Worm (Caenorhabditis elegans) whole organism, L2 larva: ENCODE data around the gene Y50D4C.12.

Source experiments
- C34F6.9 ChIP-seq: fragments of 150-350 bp; optimal IDR thresholded peaks from 2 replicates; lab custom pipeline; 2014; ENCODE audit warnings: missing biosample characterization, missing genetic modification characterization
- F13H6.1 ChIP-seq: sonication (generic microtip); optimal IDR thresholded peaks from 2 replicates; lab custom pipeline; 2016; ENCODE audit warnings: missing genetic modification characterization, missing compliant biosample characterization
- Y55F3AM.14 ChIP-seq: fragments of 200-800 bp; sonication (Bioruptor generic); optimal IDR thresholded peaks from 2 replicates; lab custom pipeline; 2018; ENCODE audit warnings: mild to moderate bottlenecking, missing genetic modification characterization, missing compliant biosample characterization
- alr-1 ChIP-seq: fragments of 150-350 bp; optimal IDR thresholded peaks from 2 replicates; lab custom pipeline; 2014; ENCODE audit warnings: missing biosample characterization, missing genetic modification characterization
- ama-1 ChIP-seq: fragments of 150-350 bp; optimal IDR thresholded peaks from 2 replicates; lab custom pipeline; 2018; ENCODE audit warnings: inconsistent platforms
- blmp-1 ChIP-seq: sonication (generic microtip); optimal IDR thresholded peaks from 2 replicates; lab custom pipeline; 2017; ENCODE audit warnings: missing genetic modification characterization, mild to moderate bottlenecking, missing compliant biosample characterization, antibody characterized with exemption, moderate library complexity; ENCODE audit not compliant: insufficient read depth
- ceh-16 ChIP-seq: fragments of 150-350 bp; optimal IDR thresholded peaks from 2 replicates; lab custom pipeline; 2014; ENCODE audit warnings: missing biosample characterization, missing genetic modification characterization
- crh-2 ChIP-seq: sonication (generic microtip); optimal IDR thresholded peaks from 2 replicates; lab custom pipeline; 2017; ENCODE audit warnings: missing biosample characterization, missing genetic modification characterization
- egl-27 ChIP-seq: sonication (generic microtip); optimal IDR thresholded peaks from 3 replicates; lab custom pipeline; 2017; ENCODE audit warnings: missing biosample characterization, missing genetic modification reagents, missing genetic modification characterization
- elt-3 ChIP-seq: sonication (generic microtip); optimal IDR thresholded peaks from 2 replicates; lab custom pipeline; 2017; ENCODE audit warnings: missing biosample characterization, missing genetic modification characterization
- fos-1 ChIP-seq: fragments of 150-350 bp; optimal IDR thresholded peaks from 2 replicates; lab custom pipeline; 2014; ENCODE audit warnings: missing biosample characterization, missing genetic modification characterization
- gmeb-1 ChIP-seq: fragments of 150-350 bp; optimal IDR thresholded peaks from 2 replicates; lab custom pipeline; 2014; ENCODE audit warnings: missing biosample characterization, missing genetic modification characterization
- lin-11 ChIP-seq: fragments of 150-350 bp; sonication (generic microtip); optimal IDR thresholded peaks from 2 replicates; lab custom pipeline; 2014; ENCODE audit warnings: missing biosample characterization, missing genetic modification characterization, inconsistent platforms, mixed read lengths
- lin-13 ChIP-seq: fragments of 150-350 bp; optimal IDR thresholded peaks from 2 replicates; lab custom pipeline; 2014; ENCODE audit warnings: missing biosample characterization, missing genetic modification reagents, missing genetic modification characterization
- lin-39 ChIP-seq: fragments of 150-350 bp; optimal IDR thresholded peaks from 2 replicates; lab custom pipeline; 2014; ENCODE audit warnings: missing biosample characterization, missing genetic modification reagents, missing genetic modification characterization
- lsy-2 ChIP-seq, 2 experiments: fragments of 150-350 bp in 1 of 2; sonication (generic microtip) in 1 of 2; optimal IDR thresholded peaks; 2 replicates each; lab custom pipeline; 2014 to 2017; ENCODE audit warnings: missing biosample characterization in 2 of 2, missing genetic modification characterization in 2 of 2
- mab-5 ChIP-seq: fragments of 150-350 bp; optimal IDR thresholded peaks from 2 replicates; lab custom pipeline; 2014; ENCODE audit warnings: missing biosample characterization, missing genetic modification characterization
- mbf-1 ChIP-seq: sonication (generic microtip); optimal IDR thresholded peaks from 2 replicates; lab custom pipeline; 2017; ENCODE audit warnings: missing biosample characterization, missing genetic modification characterization
- mdl-1 ChIP-seq, 2 experiments: fragments of 150-350 bp in 1 of 2; sonication (generic microtip) in 1 of 2; optimal IDR thresholded peaks; 2 replicates each; lab custom pipeline; 2017; ENCODE audit warnings: missing biosample characterization in 2 of 2, missing genetic modification characterization in 2 of 2
- nhr-10 ChIP-seq: sonication (generic microtip); optimal IDR thresholded peaks from 2 replicates; lab custom pipeline; 2017; ENCODE audit warnings: missing biosample characterization, missing genetic modification characterization
- nhr-12 ChIP-seq: fragments of 150-350 bp; optimal IDR thresholded peaks from 2 replicates; lab custom pipeline; 2014; ENCODE audit warnings: missing biosample characterization, missing genetic modification characterization
- nhr-129 ChIP-seq: fragments of 150-350 bp; optimal IDR thresholded peaks from 2 replicates; lab custom pipeline; 2014; ENCODE audit warnings: missing biosample characterization, missing genetic modification characterization
- nhr-237 ChIP-seq: fragments of 150-350 bp; optimal IDR thresholded peaks from 2 replicates; lab custom pipeline; 2014; ENCODE audit warnings: missing biosample characterization, missing genetic modification characterization
- nhr-25 ChIP-seq: fragments of 150-350 bp; sonication (generic microtip); optimal IDR thresholded peaks from 3 replicates; lab custom pipeline; 2014; ENCODE audit warnings: missing biosample characterization, missing genetic modification characterization
- nhr-6 ChIP-seq: fragments of 150-350 bp; optimal IDR thresholded peaks from 2 replicates; lab custom pipeline; 2014; ENCODE audit warnings: missing biosample characterization, missing genetic modification characterization
- peb-1 ChIP-seq: fragments of 150-350 bp; optimal IDR thresholded peaks from 2 replicates; lab custom pipeline; 2014; ENCODE audit warnings: missing biosample characterization, missing genetic modification characterization
- sem-4 ChIP-seq: fragments of 150-350 bp; optimal IDR thresholded peaks from 2 replicates; lab custom pipeline; 2014; ENCODE audit warnings: missing biosample characterization, missing genetic modification reagents, missing genetic modification characterization
- sma-3 ChIP-seq: sonication (generic microtip); optimal IDR thresholded peaks from 2 replicates; lab custom pipeline; 2016; ENCODE audit warnings: missing genetic modification reagents, missing genetic modification characterization, missing compliant biosample characterization
- sma-9 ChIP-seq, 2 experiments: fragments of 150-350 bp in 1 of 2; sonication (generic microtip) in 1 of 2; optimal IDR thresholded peaks; 2 replicates each; lab custom pipeline; 2014 to 2016; ENCODE audit warnings: missing genetic modification characterization in 2 of 2, mild to moderate bottlenecking in 1 of 2, missing biosample characterization in 1 of 2, missing compliant biosample characterization in 1 of 2, missing genetic modification reagents in 1 of 2, moderate library complexity in 1 of 2
- unc-39 ChIP-seq: fragments of 150-350 bp; optimal IDR thresholded peaks from 2 replicates; lab custom pipeline; 2014; ENCODE audit warnings: missing biosample characterization, missing genetic modification characterization
- unc-62 ChIP-seq: fragments of 150-350 bp; optimal IDR thresholded peaks from 2 replicates; lab custom pipeline; 2014; ENCODE audit warnings: missing biosample characterization, missing genetic modification reagents, missing genetic modification characterization
- zag-1 ChIP-seq: fragments of 150-350 bp; optimal IDR thresholded peaks from 2 replicates; lab custom pipeline; 2014; ENCODE audit warnings: missing biosample characterization, missing genetic modification characterization
- ztf-11 ChIP-seq: sonication (generic microtip); optimal IDR thresholded peaks from 2 replicates; lab custom pipeline; 2017; ENCODE audit warnings: missing biosample characterization, missing genetic modification characterization

Gene Y50D4C.12

ce11 chrV:1003826-1004225, 21.4 kb downstream of the Y50D4C.12 start (continued):
- TF ChIP-seq nhr-6 (tag; lab: Kevin White, UChicago), result peak; percentile 31
- TF ChIP-seq Y55F3AM.14 (GFP tag; lab: Kevin White, UChicago), result peak; percentile 51
- no peak for TF ChIP-seq alr-1 (tag; lab: Kevin White, UChicago)

DNA sequence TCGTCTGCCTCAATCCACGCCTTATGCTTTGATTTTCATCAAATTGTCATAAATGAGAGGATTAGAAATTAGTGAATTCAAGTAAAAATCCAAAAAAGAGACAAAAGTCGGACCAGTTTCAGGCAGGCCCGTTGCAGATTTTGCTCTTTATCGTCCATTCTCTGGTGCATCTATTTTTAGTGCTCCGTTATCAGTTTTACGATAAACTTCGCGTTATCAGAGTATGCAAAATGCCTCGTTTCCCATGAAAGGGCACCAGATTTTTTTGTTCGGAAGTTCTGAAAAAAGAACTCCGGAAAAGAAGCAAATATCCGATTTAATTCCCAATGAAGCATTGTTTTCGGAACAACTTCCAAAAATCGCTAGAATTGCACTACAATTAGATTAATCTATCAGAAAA, 23.5 kb downstream of the Y50D4C.12 start:
- no peak for TF ChIP-seq C34F6.9 (tag; lab: Kevin White, UChicago)
- peak; percentile 27 for TF ChIP-seq fos-1 (tag; lab: Kevin White, UChicago)

DNA sequence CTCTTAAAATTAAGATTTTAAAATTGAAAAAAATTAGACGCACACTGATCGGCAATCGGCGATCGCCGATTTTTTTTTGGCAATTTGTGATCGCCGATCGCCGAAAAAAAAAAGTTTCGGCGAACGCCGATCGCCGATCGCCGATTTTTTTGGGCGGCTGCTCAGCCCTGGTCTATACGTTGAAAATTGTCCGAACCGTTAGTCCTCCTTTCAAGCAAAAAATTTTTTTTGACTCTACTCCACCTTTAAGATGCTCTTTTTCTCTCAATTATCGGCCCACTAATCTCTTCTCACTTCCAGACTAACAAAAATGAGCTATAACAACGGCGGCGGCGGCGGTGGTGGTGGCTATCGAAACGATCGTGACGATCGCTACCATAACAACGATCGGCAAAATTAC, 26.1 kb downstream of the Y50D4C.12 start, which contains the start of gene ergo-1:
TSS of gene ergo-1 (plus strand) at position 301 of the 400 bp plus-strand sequence.
- TF ChIP-seq ceh-16 (tag; lab: Kevin White, UChicago) (no peak), unc-62 (GFP tag; lab: Kevin White, UChicago) (no peak), gmeb-1 (tag; lab: Kevin White, UChicago) (no peak), mdl-1 (tag; optimal IDR thresholded peaks at IDR 0.05; lab: Kevin White, UChicago) (no peak), sma-3 (GFP tag; lab: Kevin White, UChicago) (no peak), peb-1 (no peak), nhr-6 (tag; lab: Kevin White, UChicago) (no peak), zag-1 (tag; lab: Kevin White, UChicago) (no peak), F13H6.1 (no peak), C34F6.9 (tag; lab: Kevin White, UChicago) (no peak), sem-4 (tag; lab: Kevin White, UChicago) (no peak), egl-27 (no peak), lin-13 (GFP tag; lab: Kevin White, UChicago) (no peak), lin-11 (tag; lab: Kevin White, UChicago) (no peak), nhr-10 (tag; lab: Kevin White, UChicago) (no peak), blmp-1 (tag; lab: Kevin White, UChicago) (no peak)

ce11 chrV:1009037-1009436, 26.7 kb downstream of the Y50D4C.12 start:
- TF ChIP-seq C34F6.9 (tag; lab: Kevin White, UChicago) (no peak), sma-9 (GFP tag; optimal IDR thresholded peaks at IDR 0.05; lab: Kevin White, UChicago) (no peak), sma-9 (tag; optimal IDR thresholded peaks at IDR 0.05; lab: Kevin White, UChicago) (no peak), Y55F3AM.14 (GFP tag; lab: Kevin White, UChicago) (no peak), mab-5 (tag; lab: Kevin White, UChicago) (no peak), blmp-1 (tag; lab: Kevin White, UChicago) (no peak), lin-39 (tag; lab: Kevin White, UChicago) (no peak), unc-39 (no peak), nhr-129 (no peak)

- TF ChIP-seq nhr-237 (tag; lab: Kevin White, UChicago) (no peak), mbf-1 (no peak), gmeb-1 (tag; lab: Kevin White, UChicago) (no peak), unc-62 (GFP tag; lab: Kevin White, UChicago) (no peak), ztf-11 (no peak), nhr-12 (no peak), ceh-16 (tag; lab: Kevin White, UChicago) (no peak), elt-3 (no peak), crh-2 (tag; lab: Kevin White, UChicago) (no peak), lsy-2 (tag; optimal IDR thresholded peaks at IDR 0.05; lab: Kevin White, UChicago) (no peak)
Observed at ce11 chrV:1013637-1014036, 31.3 kb downstream of the Y50D4C.12 start.

- TF ChIP-seq lin-39 (tag; lab: Kevin White, UChicago) (no peak), mbf-1 (no peak), sma-3 (GFP tag; lab: Kevin White, UChicago) (no peak), crh-2 (tag; lab: Kevin White, UChicago) (no peak), gmeb-1 (tag; lab: Kevin White, UChicago) (no peak), ama-1 (no peak), nhr-25 (tag; lab: Kevin White, UChicago) (no peak)
Observed at ce11 chrV:1015194-1015593, 32.8 kb downstream of the Y50D4C.12 start.
